Fruit fly (Drosophila melanogaster) whole organism, embryonic: ENCODE measurements around the gene Zip88E.

Source experiments
- Antp ChIP-seq: fragments of 200-800 bp; sonication (Bioruptor generic); optimal IDR thresholded peaks from 3 replicates; lab custom pipeline; 2016; ENCODE audit warnings: missing biosample characterization, missing genetic modification characterization
- Blimp-1 ChIP-seq: fragments of 200-800 bp; sonication (Bioruptor generic); optimal IDR thresholded peaks from 3 replicates; lab custom pipeline; 2018; ENCODE audit warnings: missing biosample characterization, missing genetic modification characterization, mild to moderate bottlenecking, moderate library complexity, missing genetic modification reagents
- CG11695 ChIP-seq: fragments of 200-800 bp; sonication (Bioruptor generic); IDR thresholded peaks from 3 replicates; pipeline ENCODE4 v1.3.6; 2022; ENCODE audit warnings: missing biosample characterization, missing genetic modification characterization
- CG12299 ChIP-seq: fragments of 200-800 bp; sonication (Bioruptor generic); optimal IDR thresholded peaks from 2 replicates; lab custom pipeline; 2018; ENCODE audit warnings: missing biosample characterization, mild to moderate bottlenecking, missing genetic modification characterization
- CG13894 ChIP-seq: fragments of 200-800 bp; sonication (Bioruptor generic); optimal IDR thresholded peaks from 3 replicates; lab custom pipeline; 2018; ENCODE audit warnings: missing biosample characterization, mild to moderate bottlenecking, missing genetic modification characterization, moderate library complexity
- CG15514 ChIP-seq: fragments of 200-800 bp; sonication (Bioruptor generic); optimal IDR thresholded peaks from 3 replicates; lab custom pipeline; 2017; ENCODE audit warnings: missing biosample characterization, missing genetic modification characterization, mild to moderate bottlenecking, moderate library complexity, missing genetic modification reagents
- CG1792 ChIP-seq: fragments of 200-800 bp; sonication (Bioruptor generic); optimal IDR thresholded peaks from 2 replicates; lab custom pipeline; 2016; ENCODE audit warnings: missing biosample characterization, missing genetic modification characterization
- CG18262 ChIP-seq: fragments of 200-800 bp; optimal IDR thresholded peaks from 3 replicates; lab custom pipeline; 2019; ENCODE audit warnings: missing biosample characterization, mild to moderate bottlenecking, missing genetic modification characterization, moderate library complexity
- CG2129 ChIP-seq: fragments of 200-800 bp; sonication (Bioruptor generic); IDR thresholded peaks from 2 replicates; pipeline ENCODE4 v1.3.6; 2022; ENCODE audit warnings: missing biosample characterization, missing genetic modification characterization; ENCODE audit not compliant: partially characterized antibody
- CG2678 ChIP-seq: fragments of 200-800 bp; sonication (Bioruptor generic); optimal IDR thresholded peaks from 3 replicates; lab custom pipeline; 2019; ENCODE audit warnings: missing biosample characterization, mild to moderate bottlenecking, missing genetic modification characterization, moderate library complexity
- CG30403 ChIP-seq: fragments of 200-800 bp; sonication (Bioruptor generic); optimal IDR thresholded peaks from 3 replicates; lab custom pipeline; 2016; ENCODE audit warnings: missing biosample characterization, missing genetic modification characterization
- CG31441 ChIP-seq: fragments of 200-800 bp; sonication (Bioruptor generic); IDR thresholded peaks from 2 replicates; pipeline ENCODE4 v1.3.6; 2022; ENCODE audit warnings: missing biosample characterization, missing genetic modification characterization
- CG4282 ChIP-seq: fragments of 200-800 bp; sonication (Bioruptor generic); optimal IDR thresholded peaks from 2 replicates; lab custom pipeline; 2016; ENCODE audit warnings: missing biosample characterization, missing genetic modification characterization
- CG4404 ChIP-seq: fragments of 200-800 bp; sonication (Bioruptor generic); IDR thresholded peaks from 2 replicates; pipeline ENCODE4 v1.3.6; 2022; ENCODE audit warnings: missing biosample characterization, missing genetic modification characterization
- CG4730 ChIP-seq: fragments of 200-800 bp; sonication (Bioruptor generic); IDR thresholded peaks from 2 replicates; pipeline ENCODE4 v1.3.6; 2022; ENCODE audit warnings: missing biosample characterization, missing genetic modification characterization
- CG8281 ChIP-seq: fragments of 200-800 bp; sonication (Bioruptor generic); optimal IDR thresholded peaks from 2 replicates; lab custom pipeline; 2018; ENCODE audit warnings: missing biosample characterization, mild to moderate bottlenecking, missing genetic modification characterization, moderate library complexity
- CoRest ChIP-seq: fragments of 200-800 bp; sonication (Bioruptor generic); optimal IDR thresholded peaks from 3 replicates; lab custom pipeline; 2018; ENCODE audit warnings: missing biosample characterization, mild to moderate bottlenecking, missing genetic modification characterization, moderate library complexity
- Dbx ChIP-seq: fragments of 200-800 bp; sonication (Bioruptor generic); IDR thresholded peaks from 3 replicates; pipeline ENCODE4 v1.3.6; 2022; ENCODE audit warnings: missing biosample characterization, missing genetic modification characterization
- Drgx ChIP-seq: fragments of 200-800 bp; sonication (Bioruptor generic); IDR thresholded peaks from 2 replicates; pipeline ENCODE4 v1.3.6; 2022; ENCODE audit warnings: missing biosample characterization, missing genetic modification characterization
- Hmr ChIP-seq: fragments of 200-800 bp; sonication (Bioruptor generic); optimal IDR thresholded peaks from 3 replicates; lab custom pipeline; 2017; ENCODE audit warnings: mild to moderate bottlenecking, missing biosample characterization, missing genetic modification reagents, missing genetic modification characterization
- Myb ChIP-seq: fragments of 200-800 bp; sonication (Bioruptor generic); optimal IDR thresholded peaks from 2 replicates; lab custom pipeline; 2016; ENCODE audit warnings: missing biosample characterization, missing genetic modification characterization
- Pdp1 ChIP-seq, 2 experiments: fragments of 200-800 bp; sonication (Bioruptor generic); optimal IDR thresholded peaks; 3 replicates each; lab custom pipeline; 2016; ENCODE audit warnings: missing biosample characterization in 2 of 2, missing genetic modification characterization in 2 of 2, mild to moderate bottlenecking in 1 of 2, moderate library complexity in 1 of 2
- bbx ChIP-seq: fragments of 200-800 bp; sonication (Bioruptor generic); IDR thresholded peaks from 2 replicates; pipeline ENCODE4 v1.3.6; 2022; ENCODE audit warnings: missing biosample characterization, missing genetic modification characterization; ENCODE audit not compliant: partially characterized antibody
- cato ChIP-seq: fragments of 200-800 bp; sonication (Bioruptor generic); optimal IDR thresholded peaks from 2 replicates; lab custom pipeline; 2016; ENCODE audit warnings: missing biosample characterization, missing genetic modification characterization, borderline replicate concordance
- chinmo ChIP-seq: fragments of 200-800 bp; sonication (Bioruptor generic); IDR thresholded peaks from 4 replicates; pipeline ENCODE4 v1.3.6; 2022; ENCODE audit warnings: missing biosample characterization, missing genetic modification characterization; ENCODE audit not compliant: partially characterized antibody
- croc ChIP-seq: fragments of 200-800 bp; sonication (Bioruptor generic); conservative IDR thresholded peaks from 3 replicates; pipeline ENCODE4 v1.3.6; 2022; ENCODE audit warnings: missing biosample characterization, missing genetic modification characterization
- cwo ChIP-seq: fragments of 200-800 bp; sonication (Bioruptor generic); optimal IDR thresholded peaks from 3 replicates; lab custom pipeline; 2017; ENCODE audit warnings: missing biosample characterization, missing genetic modification characterization, mild to moderate bottlenecking, moderate library complexity, missing genetic modification reagents
- emc ChIP-seq: fragments of 200-800 bp; sonication (Bioruptor generic); optimal IDR thresholded peaks from 2 replicates; lab custom pipeline; 2016; ENCODE audit warnings: missing biosample characterization, missing genetic modification characterization
- fru ChIP-seq: fragments of >200 bp; optimal IDR thresholded peaks from 2 replicates; lab custom pipeline; 2017
- hkb ChIP-seq, 2 experiments: fragments of 200-800 bp in 1 of 2; fragments of >200 bp in 1 of 2; sonication (Bioruptor generic) in 1 of 2; IDR thresholded peaks in 1 of 2; optimal IDR thresholded peaks in 1 of 2; 2 replicates each; pipeline versions ENCODE4 v1.3.6 to Lab custom; 2017 to 2022; ENCODE audit warnings: missing biosample characterization in 1 of 2, missing genetic modification characterization in 1 of 2
- ken ChIP-seq: fragments of 200-800 bp; sonication (Bioruptor generic); IDR thresholded peaks from 3 replicates; pipeline ENCODE4 v1.3.6; 2022; ENCODE audit warnings: missing biosample characterization, missing genetic modification characterization
- lola ChIP-seq, 3 experiments: fragments of >200 bp in 2 of 3; fragments of 200-800 bp in 1 of 3; sonication (Bioruptor generic) in 1 of 3; optimal IDR thresholded peaks; 2 replicates each; lab custom pipeline; 2017 to 2019; ENCODE audit warnings: missing biosample characterization in 3 of 3, missing genetic modification characterization in 3 of 3, mild to moderate bottlenecking in 1 of 3, moderate library complexity in 1 of 3
- mirr ChIP-seq: fragments of 200-800 bp; sonication (Bioruptor generic); optimal IDR thresholded peaks from 3 replicates; lab custom pipeline; 2018; ENCODE audit warnings: missing biosample characterization, mild to moderate bottlenecking, missing genetic modification characterization
- nerfin-2 ChIP-seq: fragments of 200-800 bp; sonication (Bioruptor generic); IDR thresholded peaks from 2 replicates; pipeline ENCODE4 v1.3.6; 2022; ENCODE audit warnings: missing biosample characterization, missing genetic modification characterization; ENCODE audit not compliant: partially characterized antibody
- otp ChIP-seq: fragments of 200-800 bp; sonication (Bioruptor generic); IDR thresholded peaks from 3 replicates; pipeline ENCODE4, ENCODE4 v1.3.6; 2022; ENCODE audit warnings: missing biosample characterization, missing genetic modification characterization
- row ChIP-seq: fragments of 200-800 bp; sonication (Bioruptor generic); IDR thresholded peaks from 3 replicates; pipeline ENCODE4 v1.3.6; 2022; ENCODE audit warnings: missing biosample characterization, missing genetic modification characterization
- sens ChIP-seq: fragments of 200-800 bp; sonication (Bioruptor generic); peaks from one replicate; lab custom pipeline; 2016; ENCODE audit warnings: missing biosample characterization, missing genetic modification characterization
- slou ChIP-seq: fragments of 200-800 bp; sonication (Bioruptor generic); optimal IDR thresholded peaks from 3 replicates; lab custom pipeline; 2016; ENCODE audit warnings: missing biosample characterization, missing genetic modification characterization
- so ChIP-seq: fragments of 200-800 bp; sonication (Bioruptor generic); IDR thresholded peaks from 3 replicates; pipeline ENCODE4 v1.3.6; 2022; ENCODE audit warnings: missing biosample characterization, missing genetic modification characterization
- tap ChIP-seq: fragments of 200-800 bp; optimal IDR thresholded peaks from 3 replicates; lab custom pipeline; 2019; ENCODE audit warnings: missing biosample characterization, mild to moderate bottlenecking, missing genetic modification characterization, moderate library complexity
- tin ChIP-seq: fragments of 200-800 bp; sonication (Bioruptor generic); optimal IDR thresholded peaks from 3 replicates; lab custom pipeline; 2016; ENCODE audit warnings: missing biosample characterization, missing genetic modification characterization
- unc-4 ChIP-seq: fragments of 200-800 bp; sonication (Bioruptor generic); IDR thresholded peaks from 2 replicates; pipeline ENCODE4 v1.3.6; 2022; ENCODE audit warnings: missing biosample characterization, missing genetic modification characterization; ENCODE audit not compliant: partially characterized antibody
- zfh1 ChIP-seq: fragments of 200-800 bp; sonication (Bioruptor generic); IDR thresholded peaks from 3 replicates; pipeline ENCODE4 v1.3.6; 2022; ENCODE audit warnings: missing biosample characterization, missing genetic modification characterization

Gene Zip88E

dm6 chr3R:15293005-15293877 lies 24.8 kb downstream of the Zip88E start (continued):
- TF ChIP-seq lola (GFP tag; optimal IDR thresholded peaks at IDR 0.05; lab: Kevin White, UChicago): no peak
- TF ChIP-seq CG8281 (tag; lab: Kevin White, UChicago): no peak
- TF ChIP-seq unc-4 (GFP tag; lab: Robert Waterston, UW): no peak
- TF ChIP-seq CG12299 (tag; lab: Kevin White, UChicago): no peak
- TF ChIP-seq row (GFP tag; lab: Robert Waterston, UW): peak; percentile 44; the same call in 1 of the 3 replicates

- TF ChIP-seq CG13894 (tag; lab: Kevin White, UChicago): peak; percentile 37
- TF ChIP-seq chinmo (GFP tag; lab: Robert Waterston, UW): 0 out of 4 replicates have a peak, but pooled peaks have one; percentile 4
- TF ChIP-seq CG15514 (GFP tag; lab: Kevin White, UChicago): peak; percentile 73
- TF ChIP-seq mirr (GFP tag; lab: Kevin White, UChicago): peak; percentile 59
- TF ChIP-seq row (GFP tag; lab: Robert Waterston, UW): peak; percentile 3; the same call in 1 of the 3 replicates
- TF ChIP-seq CoRest (tag; lab: Kevin White, UChicago): no peak
- TF ChIP-seq croc: no peak
- no peak for TF ChIP-seq nerfin-2 (GFP tag; lab: Robert Waterston, UW)
- TF ChIP-seq tin (GFP tag; lab: Kevin White, UChicago): no peak
- 0 out of 3 replicates have a peak, but pooled peaks have one; percentile 28 for TF ChIP-seq so (GFP tag; lab: Robert Waterston, UW)
- peak in 1 of 2 experiments; percentile 88 for TF ChIP-seq Pdp1 (GFP tag; optimal IDR thresholded peaks at IDR 0.05; lab: Kevin White, UChicago)
- TF ChIP-seq fru (lab: Kevin White, UChicago): no peak
- peak; percentile 100 for TF ChIP-seq CG8281 (tag; lab: Kevin White, UChicago)
- no peak for TF ChIP-seq CG18262 (tag; lab: Kevin White, UChicago)
- peak; percentile 24; the same call in 1 of the 2 replicates for TF ChIP-seq bbx
- TF ChIP-seq slou (GFP tag; lab: Kevin White, UChicago): no peak
- TF ChIP-seq CG1792 (GFP tag; lab: Kevin White, UChicago): no peak
- TF ChIP-seq sens (GFP tag; lab: Kevin White, UChicago): peak; percentile 37
- peak; percentile 15 for TF ChIP-seq CG30403 (GFP tag; lab: Kevin White, UChicago)
- TF ChIP-seq zfh1 (GFP tag; lab: Robert Waterston, UW): no peak
- 0 out of 3 replicates have a peak, but pooled peaks have one; percentile 12 for TF ChIP-seq ken
- no peak for TF ChIP-seq Drgx (GFP tag; lab: Robert Waterston, UW)
Observed at dm6 chr3R:15293878-15294350, 25.5 kb downstream of the Zip88E start.

- TF ChIP-seq cato (GFP tag; lab: Kevin White, UChicago) (no peak), CG11695 (GFP tag; lab: Robert Waterston, UW) (no peak), CG4282 (no peak), croc (no peak), tap (tag; lab: Kevin White, UChicago) (no peak), Myb (GFP tag; lab: Kevin White, UChicago) (no peak), chinmo (GFP tag; lab: Robert Waterston, UW) (peak; percentile 87; the same call in 3 of the 4 replicates), CG31441 (GFP tag; lab: Robert Waterston, UW) (no peak), CG4404 (no peak), Blimp-1 (no peak), Hmr (GFP tag; lab: Kevin White, UChicago) (no peak), emc (GFP tag; lab: Kevin White, UChicago) (no peak), hkb (optimal IDR thresholded peaks at IDR 0.05; lab: Kevin White, UChicago) (no peak), hkb (GFP tag; IDR thresholded peaks at IDR 0.05; lab: Robert Waterston, UW) (no peak), sens (GFP tag; lab: Kevin White, UChicago) (no peak), Antp (GFP tag; lab: Kevin White, UChicago) (no peak), CG2678 (tag; lab: Kevin White, UChicago) (no peak), CG4730 (GFP tag; lab: Robert Waterston, UW) (no peak), cwo (GFP tag; lab: Kevin White, UChicago) (peak; percentile 12), CG15514 (GFP tag; lab: Kevin White, UChicago) (no peak), otp (GFP tag; lab: Robert Waterston, UW) (no peak), Dbx (GFP tag; lab: Robert Waterston, UW) (no peak), CG2129 (GFP tag; lab: Robert Waterston, UW) (no peak)
Observed at dm6 chr3R:15297904-15298303, 29.4 kb downstream of the Zip88E start.
